Worm (Caenorhabditis elegans): Measurements from ENCODE around the gene F15H10.12.

F15H10.12 gene

DNA sequence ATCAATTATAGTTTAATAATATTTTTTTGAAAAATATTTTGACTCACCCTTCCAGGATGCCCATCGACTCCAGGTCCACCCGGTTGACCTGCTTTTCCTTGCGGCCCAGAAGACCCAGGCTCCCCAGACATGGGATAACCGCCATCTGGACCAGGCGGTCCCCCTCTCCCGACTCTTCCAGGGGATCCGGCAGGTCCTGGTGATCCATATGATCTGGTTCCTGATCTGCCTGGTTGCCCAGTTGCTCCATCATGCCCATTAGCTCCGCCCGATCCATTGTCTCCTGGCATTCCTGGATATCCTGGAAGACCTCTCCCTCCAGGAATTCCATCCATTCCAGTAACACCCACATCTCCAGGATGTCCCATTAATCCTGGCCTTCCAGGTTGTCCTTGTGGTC lies 16.2 kb downstream of the F15H10.12 start:
- TF ChIP-seq unc-62 (GFP tag; optimal IDR thresholded peaks at IDR 0.05) (no peak), Y55F3AM.14 (GFP tag; optimal IDR thresholded peaks at IDR 0.05) (peak; percentile 74), lin-11 (tag; optimal IDR thresholded peaks at IDR 0.05) (no peak), ceh-16 (tag; optimal IDR thresholded peaks at IDR 0.05) (no peak), nhr-77 (tag; optimal IDR thresholded peaks at IDR 0.05) (no peak), nhr-237 (tag; optimal IDR thresholded peaks at IDR 0.05) (no peak), zag-1 (tag; optimal IDR thresholded peaks at IDR 0.05) (no peak), unc-39 (tag; optimal IDR thresholded peaks at IDR 0.05) (no peak)

DNA sequence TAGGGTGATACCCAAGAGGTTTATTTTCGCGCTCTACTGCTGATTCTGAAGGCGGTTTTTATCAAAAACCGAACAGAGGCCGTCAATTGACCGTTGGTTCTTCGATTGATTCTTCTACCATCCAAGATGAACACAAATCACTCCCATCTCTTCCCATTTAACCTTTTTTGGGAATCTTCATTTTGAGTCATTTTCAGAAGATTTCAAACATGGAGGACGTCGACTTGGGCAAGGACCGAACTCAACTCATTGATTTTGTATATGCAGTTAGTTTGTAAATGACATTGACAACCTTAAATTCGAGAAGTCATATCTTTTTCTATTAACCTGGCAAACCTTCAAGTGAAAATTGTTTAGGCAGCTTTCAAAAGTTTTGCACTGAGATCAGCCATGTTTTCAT lies 21.6 kb downstream of the F15H10.12 start, which contains the start of gene AC3.5:
AC3.5 (plus strand) TSS at position 210 of the 400 bp plus-strand sequence.
- TF ChIP-seq nhr-21 (tag; optimal IDR thresholded peaks at IDR 0.05) (peak; percentile 13), fos-1 (tag; optimal IDR thresholded peaks at IDR 0.05) (peak; percentile 8), aly-2 (tag; optimal IDR thresholded peaks at IDR 0.05) (no peak)

DNA sequence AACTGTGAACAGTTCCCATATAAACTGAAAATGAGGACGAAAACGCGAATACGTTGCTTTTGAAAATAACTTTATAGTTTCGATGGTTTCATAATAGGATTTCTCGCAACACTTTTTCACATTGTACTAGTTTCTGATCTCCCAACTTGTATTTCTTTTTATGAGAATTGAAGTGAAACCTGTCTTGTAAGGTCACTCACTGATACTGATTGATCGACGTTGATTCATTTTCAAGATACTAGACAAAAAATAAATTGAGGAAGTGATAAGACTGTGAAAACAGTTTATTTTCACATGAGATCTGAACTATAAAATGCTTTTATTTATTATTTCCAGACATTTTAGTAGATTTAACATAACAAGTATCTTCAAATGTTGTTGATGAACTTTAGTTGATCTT lies 22.5 kb downstream of the F15H10.12 start:
- TF ChIP-seq nhr-23 (tag; optimal IDR thresholded peaks at IDR 0.05) (no peak), unc-39 (tag; optimal IDR thresholded peaks at IDR 0.05) (no peak), egl-27 (tag; optimal IDR thresholded peaks at IDR 0.05) (no peak)

DNA sequence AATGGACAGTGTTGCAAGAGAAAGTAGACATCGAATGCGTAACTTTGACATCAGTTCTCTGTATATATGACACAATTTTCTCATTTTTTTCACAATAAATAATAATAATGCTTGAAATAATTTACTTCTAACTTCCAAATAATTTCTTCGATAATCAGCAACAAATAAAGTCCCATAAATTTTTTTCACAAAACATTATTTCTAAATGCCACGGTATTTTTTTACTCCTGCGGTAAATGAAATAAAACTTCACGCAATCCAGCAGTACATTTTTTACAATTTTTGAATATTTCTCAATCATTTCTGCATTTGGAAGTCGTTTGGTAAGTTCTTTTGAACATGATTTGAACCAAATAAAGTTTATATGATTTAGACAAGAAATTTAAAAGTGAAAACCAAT lies 25.9 kb downstream of the F15H10.12 start, which contains the start of gene spe-10:
spe-10 (plus strand) TSS at position 301 of the 400 bp plus-strand sequence.
- no peak for TF ChIP-seq C34F6.9 (tag; optimal IDR thresholded peaks at IDR 0.05)
- no peak for TF ChIP-seq peb-1 (tag; optimal IDR thresholded peaks at IDR 0.05)
- TF ChIP-seq nhr-11 (tag; optimal IDR thresholded peaks at IDR 0.05) = no peak
- TF ChIP-seq gmeb-1 (tag; optimal IDR thresholded peaks at IDR 0.05) = no peak
- TF ChIP-seq lin-11 (tag; optimal IDR thresholded peaks at IDR 0.05) = no peak
- no peak for TF ChIP-seq ceh-16 (tag; optimal IDR thresholded peaks at IDR 0.05)
- no peak for TF ChIP-seq ztf-11 (tag; optimal IDR thresholded peaks at IDR 0.05)
- TF ChIP-seq unc-62 (GFP tag; optimal IDR thresholded peaks at IDR 0.05) = no peak

DNA sequence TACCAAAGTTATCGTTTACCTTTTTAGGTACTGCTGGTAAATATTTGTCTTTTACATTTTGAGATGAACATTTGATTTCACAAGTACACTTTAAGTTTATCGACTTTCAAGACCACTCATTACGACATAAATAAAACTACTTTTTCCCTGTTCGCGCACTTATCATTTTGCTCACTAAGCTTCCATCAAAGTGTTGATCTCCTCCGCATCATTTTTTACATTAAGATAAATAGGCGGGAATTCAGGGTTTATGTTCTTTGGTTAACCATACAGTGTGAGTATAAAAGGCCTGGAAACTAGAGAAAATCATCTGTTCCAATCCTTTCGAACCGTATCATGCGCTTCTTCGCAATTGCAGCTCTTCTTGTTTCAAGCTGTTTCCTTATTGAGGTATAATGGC lies 27.7 kb downstream of the F15H10.12 start, which contains the start of gene pqn-2:
pqn-2 (plus strand) TSS at position 301 of the 400 bp plus-strand sequence.
- TF ChIP-seq ama-1 (optimal IDR thresholded peaks at IDR 0.05) = no peak
- no peak for TF ChIP-seq unc-62 (GFP tag; optimal IDR thresholded peaks at IDR 0.05)
- no peak for TF ChIP-seq zag-1 (tag; optimal IDR thresholded peaks at IDR 0.05)
- no peak for TF ChIP-seq ceh-82 (tag; optimal IDR thresholded peaks at IDR 0.05)
- TF ChIP-seq nhr-237 (tag; optimal IDR thresholded peaks at IDR 0.05) = no peak
- TF ChIP-seq nhr-10 (tag; optimal IDR thresholded peaks at IDR 0.05) = no peak
- TF ChIP-seq sem-4 (tag; optimal IDR thresholded peaks at IDR 0.05) = no peak
- TF ChIP-seq mab-5 (tag; optimal IDR thresholded peaks at IDR 0.05) = no peak
- no peak for TF ChIP-seq elt-1 (tag; optimal IDR thresholded peaks at IDR 0.05)
- no peak for TF ChIP-seq nhr-129 (tag; optimal IDR thresholded peaks at IDR 0.05)
- TF ChIP-seq F13H6.1 (tag; optimal IDR thresholded peaks at IDR 0.05) = no peak

DNA sequence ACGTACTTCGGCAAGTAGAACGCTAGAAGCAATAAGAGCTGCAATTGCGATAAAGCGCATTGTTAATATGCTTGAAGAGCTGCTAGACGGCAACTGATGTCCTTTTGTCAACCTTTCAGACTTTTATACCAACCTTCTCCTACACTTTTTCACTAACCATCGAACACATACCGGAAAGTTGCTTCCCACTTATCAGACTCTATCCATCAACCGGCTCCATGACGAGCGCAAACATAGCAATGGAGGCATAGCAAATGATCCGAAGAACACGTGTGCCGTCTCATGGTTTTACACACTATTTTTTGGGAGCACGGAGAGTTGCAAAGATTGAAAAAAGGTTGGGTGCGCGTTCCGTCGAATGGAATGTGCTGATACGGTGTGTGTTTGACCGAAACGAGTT lies 28.2 kb downstream of the F15H10.12 start, which contains the start of gene abu-1:
abu-1 (minus strand) TSS at position 101 of the 400 bp plus-strand sequence.
- TF ChIP-seq nhr-10 (tag; optimal IDR thresholded peaks at IDR 0.05) = no peak
- no peak for TF ChIP-seq nhr-23 (tag; optimal IDR thresholded peaks at IDR 0.05)
- no peak for TF ChIP-seq crh-2 (tag; optimal IDR thresholded peaks at IDR 0.05)
- no peak for TF ChIP-seq alr-1 (tag; optimal IDR thresholded peaks at IDR 0.05)

DNA sequence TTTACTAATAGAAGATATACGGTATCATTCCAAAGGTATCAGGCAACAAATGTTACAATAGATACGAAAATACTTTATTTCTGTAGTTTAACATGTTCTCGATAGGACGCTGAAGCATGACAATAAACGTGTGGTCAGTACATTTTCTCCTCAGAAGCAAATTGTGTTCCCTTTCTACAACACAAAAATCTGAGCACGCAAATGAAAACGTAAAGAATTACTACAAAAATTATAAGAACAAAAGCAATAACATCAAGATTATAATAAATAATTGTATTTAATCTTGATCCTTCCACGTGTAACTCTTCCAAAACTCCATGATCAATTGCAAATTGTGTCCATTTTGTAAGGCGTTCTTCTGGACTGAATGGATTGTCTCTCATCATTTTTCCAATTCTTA lies 30.1 kb downstream of the F15H10.12 start:
- TF ChIP-seq elt-1 (tag; optimal IDR thresholded peaks at IDR 0.05) (no peak), blmp-1 (tag; optimal IDR thresholded peaks at IDR 0.05; ENCODE audit: insufficient read depth) (no peak), C34F6.9 (tag; optimal IDR thresholded peaks at IDR 0.05) (no peak), mdl-1 (tag; optimal IDR thresholded peaks at IDR 0.05) (no peak), R02D3.7 (tag; optimal IDR thresholded peaks at IDR 0.05) (no peak), unc-62 (GFP tag; optimal IDR thresholded peaks at IDR 0.05) (no peak), nhr-6 (tag; optimal IDR thresholded peaks at IDR 0.05) (no peak), nhr-77 (tag; optimal IDR thresholded peaks at IDR 0.05) (no peak), nhr-10 (tag; optimal IDR thresholded peaks at IDR 0.05) (no peak), dmd-4 (tag; optimal IDR thresholded peaks at IDR 0.05) (no peak), ama-1 (optimal IDR thresholded peaks at IDR 0.05) (no peak), mbf-1 (tag; optimal IDR thresholded peaks at IDR 0.05) (no peak), fos-1 (tag; optimal IDR thresholded peaks at IDR 0.05) (no peak), peb-1 (tag; optimal IDR thresholded peaks at IDR 0.05) (no peak), lin-39 (tag; optimal IDR thresholded peaks at IDR 0.05) (no peak), lsy-2 (tag; optimal IDR thresholded peaks at IDR 0.05) (no peak), gmeb-1 (tag; optimal IDR thresholded peaks at IDR 0.05) (no peak)

Measured in whole organism, L2 larva.